Fruit fly (Drosophila melanogaster): ENCODE results near the gene PNUTS.
A peak's percentile ranks its signal among the peaks of the same experiment; 100 is the strongest.

The PNUTS gene

dm6 chr2L:868961-869360 is 1.3 kb upstream of the PNUTS start:
- TF ChIP-seq Ets98B (GFP tag; IDR thresholded peaks at IDR 0.05), result no peak
- TF ChIP-seq CG32121 (GFP tag; IDR thresholded peaks at IDR 0.05), result no peak
- TF ChIP-seq CG9948 (tag; optimal IDR thresholded peaks at IDR 0.05), result no peak
- no peak for TF ChIP-seq EcR (GFP tag; optimal IDR thresholded peaks at IDR 0.05)
- TF ChIP-seq fd96Ca (GFP tag; IDR thresholded peaks at IDR 0.05), result no peak
- no peak for TF ChIP-seq CG12605 (GFP tag; IDR thresholded peaks at IDR 0.05)
- no peak for TF ChIP-seq Pif1B (GFP tag; optimal IDR thresholded peaks at IDR 0.05)
- no peak for TF ChIP-seq CG10348 (GFP tag; IDR thresholded peaks at IDR 0.05)
- no peak for TF ChIP-seq Snoo (tag; optimal IDR thresholded peaks at IDR 0.05)
- no peak for TF ChIP-seq CG8159 (tag; optimal IDR thresholded peaks at IDR 0.05)
- no peak for TF ChIP-seq CG15710 (tag; optimal IDR thresholded peaks at IDR 0.05)
- no peak for TF ChIP-seq rn (GFP tag; IDR thresholded peaks at IDR 0.05)
- no peak for TF ChIP-seq CG13204 (GFP tag; optimal IDR thresholded peaks at IDR 0.05)
- TF ChIP-seq D1 (tag; optimal IDR thresholded peaks at IDR 0.05), result no peak

- TF ChIP-seq CG12605 (GFP tag; IDR thresholded peaks at IDR 0.05), result no peak
- no peak for TF ChIP-seq gl (tag; optimal IDR thresholded peaks at IDR 0.05)
- TF ChIP-seq CG15710 (tag; optimal IDR thresholded peaks at IDR 0.05), result no peak
- no peak for TF ChIP-seq CG13204 (GFP tag; optimal IDR thresholded peaks at IDR 0.05)
- TF ChIP-seq Ets98B (GFP tag; IDR thresholded peaks at IDR 0.05), result no peak
- TF ChIP-seq CG8159 (tag; optimal IDR thresholded peaks at IDR 0.05), result no peak
- no peak for TF ChIP-seq CG32121 (GFP tag; IDR thresholded peaks at IDR 0.05)
- TF ChIP-seq rn (GFP tag; IDR thresholded peaks at IDR 0.05), result no peak
- no peak for TF ChIP-seq D1 (tag; optimal IDR thresholded peaks at IDR 0.05)
- TF ChIP-seq Pif1B (GFP tag; optimal IDR thresholded peaks at IDR 0.05), result no peak
- TF ChIP-seq CG4496 (GFP tag; IDR thresholded peaks at IDR 0.05), result no peak
- TF ChIP-seq fd96Ca (GFP tag; IDR thresholded peaks at IDR 0.05), result no peak
- no peak for TF ChIP-seq CG8301 (tag; optimal IDR thresholded peaks at IDR 0.05)
- TF ChIP-seq CG34367 (tag; optimal IDR thresholded peaks at IDR 0.05), result no peak
- TF ChIP-seq CG9948 (tag; optimal IDR thresholded peaks at IDR 0.05), result no peak
- no peak for TF ChIP-seq EcR (GFP tag; optimal IDR thresholded peaks at IDR 0.05)
- TF ChIP-seq CG10348 (GFP tag; IDR thresholded peaks at IDR 0.05), result no peak
- TF ChIP-seq CG17806 (tag; optimal IDR thresholded peaks at IDR 0.05), result no peak
- TF ChIP-seq Snoo (tag; optimal IDR thresholded peaks at IDR 0.05), result no peak
- TF ChIP-seq Pif1A (GFP tag; optimal IDR thresholded peaks at IDR 0.05), result no peak
These were observed 696 bp upstream of the PNUTS start, which contains the start of gene dbe for dm6 chr2L:869497-870040. TSS of gene dbe (minus strand) at chr2L:869857.

DNA sequence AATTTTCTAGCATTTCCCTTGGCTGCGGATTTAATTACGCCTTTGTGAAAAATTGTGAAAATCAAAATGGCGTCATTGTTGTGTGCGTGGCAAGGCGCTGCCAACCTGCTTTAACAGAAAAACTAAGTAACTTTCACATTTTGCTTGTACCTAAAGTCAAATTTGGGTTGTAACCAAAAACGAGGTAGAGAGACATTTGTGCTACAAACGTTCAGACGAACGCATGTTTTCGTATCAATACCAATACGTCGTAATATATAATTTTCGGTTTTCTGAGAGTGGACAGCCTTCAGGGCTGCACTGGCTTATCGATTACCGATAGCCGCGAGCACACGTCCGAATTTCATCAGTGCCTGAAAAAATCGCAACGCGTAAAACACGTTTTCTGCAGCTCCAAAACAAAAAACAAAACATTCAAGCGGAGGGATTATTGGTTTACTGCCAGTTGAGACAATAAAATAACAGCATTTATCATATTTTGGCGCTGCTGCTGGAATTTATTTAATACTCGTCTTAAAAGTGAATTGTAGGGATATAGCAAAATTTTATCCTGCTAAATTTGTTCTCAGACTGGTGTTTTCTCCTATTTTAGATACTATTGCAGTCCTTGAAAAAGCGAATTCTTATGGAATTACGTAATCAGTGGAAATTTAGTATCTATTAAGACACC is 619 bp downstream of the PNUTS start:
- TF ChIP-seq D1 (tag; optimal IDR thresholded peaks at IDR 0.05), result no peak
- no peak for TF ChIP-seq gl (tag; optimal IDR thresholded peaks at IDR 0.05)
- TF ChIP-seq CG12605 (GFP tag; IDR thresholded peaks at IDR 0.05), result no peak; the same call in 1 of the 2 replicates
- TF ChIP-seq CG4496 (GFP tag; IDR thresholded peaks at IDR 0.05), result peak; percentile 81
- peak; percentile 15 for TF ChIP-seq Pif1A (GFP tag; optimal IDR thresholded peaks at IDR 0.05)
- peak; percentile 62 for TF ChIP-seq CG15710 (tag; optimal IDR thresholded peaks at IDR 0.05)
- TF ChIP-seq Pif1B (GFP tag; optimal IDR thresholded peaks at IDR 0.05), result peak; percentile 15
- no peak for TF ChIP-seq CG13204 (GFP tag; optimal IDR thresholded peaks at IDR 0.05)
- no peak for TF ChIP-seq CG14655 (GFP tag; optimal IDR thresholded peaks at IDR 0.05)
- peak; percentile 55 for TF ChIP-seq CG8159 (tag; optimal IDR thresholded peaks at IDR 0.05)
- TF ChIP-seq EcR (GFP tag; optimal IDR thresholded peaks at IDR 0.05), result no peak
- peak; percentile 76; the same call in 2 of the 3 replicates for TF ChIP-seq fd96Ca (GFP tag; IDR thresholded peaks at IDR 0.05)
- peak; percentile 43 for TF ChIP-seq CG8301 (tag; optimal IDR thresholded peaks at IDR 0.05)
- peak; percentile 59; the same call in 1 of the 2 replicates for TF ChIP-seq CG32121 (GFP tag; IDR thresholded peaks at IDR 0.05)
- peak; percentile 37 for TF ChIP-seq CG9948 (tag; optimal IDR thresholded peaks at IDR 0.05)
- no peak for TF ChIP-seq CG10348 (GFP tag; IDR thresholded peaks at IDR 0.05)
- TF ChIP-seq CG34367 (tag; optimal IDR thresholded peaks at IDR 0.05), result peak; percentile 53
- peak; percentile 38 for TF ChIP-seq CG17806 (tag; optimal IDR thresholded peaks at IDR 0.05)
- peak; percentile 12 for TF ChIP-seq Snoo (tag; optimal IDR thresholded peaks at IDR 0.05)
- peak; percentile 30; the same call in 1 of the 2 replicates for TF ChIP-seq Ets98B (GFP tag; IDR thresholded peaks at IDR 0.05)
- TF ChIP-seq rn (GFP tag; IDR thresholded peaks at IDR 0.05), result peak; percentile 36; the same call in 1 of the 2 replicates

- no peak for TF ChIP-seq CG8159 (tag; optimal IDR thresholded peaks at IDR 0.05)
- no peak for TF ChIP-seq gl (tag; optimal IDR thresholded peaks at IDR 0.05)
- no peak for TF ChIP-seq Pif1B (GFP tag; optimal IDR thresholded peaks at IDR 0.05)
- no peak for TF ChIP-seq CG15710 (tag; optimal IDR thresholded peaks at IDR 0.05)
- no peak for TF ChIP-seq fd96Ca (GFP tag; IDR thresholded peaks at IDR 0.05)
- no peak for TF ChIP-seq CG9948 (tag; optimal IDR thresholded peaks at IDR 0.05)
- no peak for TF ChIP-seq Snoo (tag; optimal IDR thresholded peaks at IDR 0.05)
- TF ChIP-seq CG17806 (tag; optimal IDR thresholded peaks at IDR 0.05), result no peak
- no peak for TF ChIP-seq CG4496 (GFP tag; IDR thresholded peaks at IDR 0.05)
- no peak for TF ChIP-seq Ets98B (GFP tag; IDR thresholded peaks at IDR 0.05)
- no peak for TF ChIP-seq CG13204 (GFP tag; optimal IDR thresholded peaks at IDR 0.05)
- TF ChIP-seq Pif1A (GFP tag; optimal IDR thresholded peaks at IDR 0.05), result no peak
- TF ChIP-seq EcR (GFP tag; optimal IDR thresholded peaks at IDR 0.05), result no peak
These were observed 1.2 kb downstream of the PNUTS start for dm6 chr2L:871419-871846.

dm6 chr2L:873724-874504 is 3.6 kb downstream of the PNUTS start:
- TF ChIP-seq CG32121 (GFP tag; IDR thresholded peaks at IDR 0.05) (peak; percentile 40; the same call in 1 of the 2 replicates), Ets98B (GFP tag; IDR thresholded peaks at IDR 0.05) (0 out of 2 replicates have a peak, but pooled peaks have one; percentile 12), CG13204 (GFP tag; optimal IDR thresholded peaks at IDR 0.05) (no peak)
